Worm (Caenorhabditis elegans) whole organism, early embryonic: ENCODE measurements around the gene K09C4.7.

Source experiments
- aly-1 ChIP-seq: sonication (generic microtip); optimal IDR thresholded peaks from 2 replicates; lab custom pipeline; 2016; ENCODE audit warnings: missing genetic modification characterization, missing compliant biosample characterization
- ama-1 ChIP-seq: fragments of 150-350 bp; optimal IDR thresholded peaks from 2 replicates; lab custom pipeline; 2014
- pes-1 ChIP-seq: fragments of 200-800 bp; sonication (Bioruptor generic); IDR thresholded peaks from 2 replicates; pipeline ENCODE4 v1.3.6; 2022; ENCODE audit warnings: missing genetic modification reagents, missing genetic modification characterization, missing compliant biosample characterization

ce11 chrX:3244402-3244801 lies 28.3 kb upstream of the K09C4.7 start:
- no peak for TF ChIP-seq ama-1 (lab: Kevin White, UChicago)
- TF ChIP-seq aly-1, result no peak
- no peak for TF ChIP-seq pes-1 (GFP tag; lab: Robert Waterston, UW)
